ENCODE assay signal across 7 worm cellular contexts in genomic region chrIV:8850807-8851206, ce11.
TF ChIP-seq lines count a peak whose summit lies in the region.

No protein-coding gene starts in this region.

TF ChIP-seq in whole organism, L1 larva, 84 proteins besides CTCF, POLR2A, EP300 and RAD21:
- peak; percentile 65 for TF ChIP-seq lin-14 (GFP tag; optimal IDR thresholded peaks at IDR 0.05; lab: Kevin White, UChicago)
- TF ChIP-seq rnt-1 (tag; optimal IDR thresholded peaks at IDR 0.05; lab: Kevin White, UChicago), result peak; percentile 45
- no peak for TF ChIP-seq fos-1 (tag; optimal IDR thresholded peaks at IDR 0.05; lab: Kevin White, UChicago)
- TF ChIP-seq skn-1 (tag; optimal IDR thresholded peaks at IDR 0.05; lab: Kevin White, UChicago), result peak; percentile 5

TF ChIP-seq in whole organism, L2 larva, 48 proteins besides CTCF, POLR2A, EP300 and RAD21:
- peak; percentile 47 for TF ChIP-seq F13H6.1 (tag; optimal IDR thresholded peaks at IDR 0.05; lab: Kevin White, UChicago)
- no peak for TF ChIP-seq C34F6.9 (tag; optimal IDR thresholded peaks at IDR 0.05; lab: Kevin White, UChicago)
- no peak for TF ChIP-seq lsy-2 (tag; optimal IDR thresholded peaks at IDR 0.05; lab: Kevin White, UChicago)
- TF ChIP-seq lin-39 (tag; optimal IDR thresholded peaks at IDR 0.05; lab: Kevin White, UChicago), result no peak
- no peak for TF ChIP-seq nhr-129 (tag; optimal IDR thresholded peaks at IDR 0.05; lab: Kevin White, UChicago)
- no peak for TF ChIP-seq nhr-237 (tag; optimal IDR thresholded peaks at IDR 0.05; lab: Kevin White, UChicago)

TF ChIP-seq in whole organism, L4 larva, 104 proteins besides CTCF, POLR2A, EP300 and RAD21 (continues in another document):
- TF ChIP-seq T26A8.4 (GFP tag; IDR thresholded peaks at IDR 0.05; lab: Robert Waterston, UW), result no peak
- no peak for TF ChIP-seq F26F4.8 (GFP tag; conservative IDR thresholded peaks at IDR 0.05; lab: Robert Waterston, UW)
- peak; percentile 1 for TF ChIP-seq hlh-11 (tag; optimal IDR thresholded peaks at IDR 0.05; lab: Kevin White, UChicago)
- TF ChIP-seq jun-1 (tag; optimal IDR thresholded peaks at IDR 0.05; lab: Kevin White, UChicago), result no peak
- no peak for TF ChIP-seq dpl-1 (GFP tag; optimal IDR thresholded peaks at IDR 0.05; lab: Kevin White, UChicago)
- no peak for TF ChIP-seq ctbp-1 (GFP tag; IDR thresholded peaks at IDR 0.05; lab: Robert Waterston, UW)
- no peak for TF ChIP-seq mep-1 (tag; optimal IDR thresholded peaks at IDR 0.05; lab: Kevin White, UChicago)
- 0 out of 2 replicates have a peak, but pooled peaks have one; percentile 26 for TF ChIP-seq lin-29 (GFP tag; IDR thresholded peaks at IDR 0.05; lab: Robert Waterston, UW)
- TF ChIP-seq spr-1 (tag; optimal IDR thresholded peaks at IDR 0.05; lab: Kevin White, UChicago), result no peak
- no peak for TF ChIP-seq zfp-3 (GFP tag; conservative IDR thresholded peaks at IDR 0.05; lab: Robert Waterston, UW)
- peak; percentile 92 for TF ChIP-seq set-16 (GFP tag; IDR thresholded peaks at IDR 0.05; lab: Robert Waterston, UW)
- TF ChIP-seq dmd-6 (GFP tag; IDR thresholded peaks at IDR 0.05; lab: Robert Waterston, UW), result no peak
- 0 out of 2 replicates have a peak, but pooled peaks have one; percentile 57 for TF ChIP-seq dmd-8 (GFP tag; IDR thresholded peaks at IDR 0.05; lab: Robert Waterston, UW)
- no peak for TF ChIP-seq lin-1 (GFP tag; IDR thresholded peaks at IDR 0.05; lab: Robert Waterston, UW)
- TF ChIP-seq lin-39 (tag; optimal IDR thresholded peaks at IDR 0.05; lab: Kevin White, UChicago), result no peak
- no peak for TF ChIP-seq spr-3 (GFP tag; optimal IDR thresholded peaks at IDR 0.05; lab: Kevin White, UChicago)
- peak; percentile 13 for TF ChIP-seq nhr-28 (tag; optimal IDR thresholded peaks at IDR 0.05; lab: Kevin White, UChicago)

TF ChIP-seq in whole organism, early embryonic, 17 proteins besides CTCF, POLR2A, EP300 and RAD21:
- TF ChIP-seq aly-1 (tag; optimal IDR thresholded peaks at IDR 0.05; lab: Kevin White, UChicago) (peak; percentile 48), sea-1 (GFP tag; conservative IDR thresholded peaks at IDR 0.05; lab: Robert Waterston, UW) (no peak)

TF ChIP-seq in whole organism, late embryonic, 69 proteins besides CTCF, POLR2A, EP300 and RAD21:
- TF ChIP-seq unc-42 (tag; optimal IDR thresholded peaks at IDR 0.05; lab: Kevin White, UChicago) (no peak), tbx-2 (tag; optimal IDR thresholded peaks at IDR 0.05; lab: Kevin White, UChicago) (peak; percentile 24), lim-6 (tag; optimal IDR thresholded peaks at IDR 0.05; lab: Kevin White, UChicago) (no peak), ceh-18 (tag; optimal IDR thresholded peaks at IDR 0.05; lab: Kevin White, UChicago) (peak; percentile 75), ceh-45 (GFP tag; IDR thresholded peaks at IDR 0.05; lab: Robert Waterston, UW) (no peak), rnt-1 (tag; optimal IDR thresholded peaks at IDR 0.05; lab: Kevin White, UChicago) (peak; percentile 5), unc-86 (tag; optimal IDR thresholded peaks at IDR 0.05; lab: Kevin White, UChicago) (no peak)
TF ChIP-seq in whole organism, late embryonic: peak in this region for 3.

TF ChIP-seq in whole organism, mixed stage, embryonic, 35 proteins besides CTCF, POLR2A, EP300 and RAD21:
- peak; percentile 53 for TF ChIP-seq unc-120 (tag; optimal IDR thresholded peaks at IDR 0.05; lab: Kevin White, UChicago; ENCODE audit: poor library complexity, severe bottlenecking)
- no peak for TF ChIP-seq ceh-43 (GFP tag; optimal IDR thresholded peaks at IDR 0.05; lab: Kevin White, UChicago)
- no peak for TF ChIP-seq zip-8 (tag; optimal IDR thresholded peaks at IDR 0.05; lab: Kevin White, UChicago)
- TF ChIP-seq M03D4.4 (tag; optimal IDR thresholded peaks at IDR 0.05; lab: Kevin White, UChicago), result no peak
- no peak for TF ChIP-seq ztf-11 (tag; optimal IDR thresholded peaks at IDR 0.05; lab: Kevin White, UChicago)
- no peak for TF ChIP-seq mep-1 (tag; optimal IDR thresholded peaks at IDR 0.05; lab: Kevin White, UChicago)
- no peak for TF ChIP-seq pha-4 (tag; optimal IDR thresholded peaks at IDR 0.05; lab: Kevin White, UChicago)

TF ChIP-seq in whole organism, young adult, 124 proteins besides CTCF, POLR2A, EP300 and RAD21:
- TF ChIP-seq ekl-4 (GFP tag; IDR thresholded peaks at IDR 0.05; lab: Robert Waterston, UW) (peak; percentile 31; the same call in 1 of the 2 replicates), zfh-2 (GFP tag; conservative IDR thresholded peaks at IDR 0.05; lab: Robert Waterston, UW) (peak; percentile 87), rpc-1 (optimal IDR thresholded peaks at IDR 0.05; lab: Kevin White, UChicago) (no peak), rpc-1 (tag; optimal IDR thresholded peaks at IDR 0.05; lab: Kevin White, UChicago) (no peak), egrh-3 (GFP tag; IDR thresholded peaks at IDR 0.05; lab: Robert Waterston, UW) (peak; percentile 75; the same call in 1 of the 2 replicates)
TF ChIP-seq in whole organism, young adult: peak in this region for 3.
